Worm (Caenorhabditis elegans): ENCODE measurements around the gene spe-42.

Gene spe-42

ce11 chrV:11736896-11737295 is at the start of gene spe-42:
Gene spe-42 (minus strand): TSS chrV:11736996.
- TF ChIP-seq F13C5.2 (tag; optimal IDR thresholded peaks at IDR 0.05) (no peak), hnd-1 (tag; optimal IDR thresholded peaks at IDR 0.05) (no peak), ceh-36 (tag; optimal IDR thresholded peaks at IDR 0.05) (no peak), aly-1 (tag; optimal IDR thresholded peaks at IDR 0.05) (no peak), tra-4 (tag; optimal IDR thresholded peaks at IDR 0.05) (no peak), ets-7 (tag; optimal IDR thresholded peaks at IDR 0.05) (no peak)

- TF ChIP-seq B0310.2 (tag; optimal IDR thresholded peaks at IDR 0.05), result peak; percentile 94
- peak; percentile 92 for TF ChIP-seq aly-1 (tag; optimal IDR thresholded peaks at IDR 0.05)
- peak; percentile 97 for TF ChIP-seq scrt-1 (GFP tag; IDR thresholded peaks at IDR 0.05)
- TF ChIP-seq F13C5.2 (tag; optimal IDR thresholded peaks at IDR 0.05), result peak; percentile 97
- peak; percentile 97 for TF ChIP-seq tbx-37 (GFP tag; conservative IDR thresholded peaks at IDR 0.05)
- peak; percentile 99 for TF ChIP-seq sea-1 (GFP tag; conservative IDR thresholded peaks at IDR 0.05)
- TF ChIP-seq hmbx-1 (tag; optimal IDR thresholded peaks at IDR 0.05), result peak; percentile 80
- TF ChIP-seq ceh-36 (tag; optimal IDR thresholded peaks at IDR 0.05), result peak; percentile 95
- TF ChIP-seq pes-1 (GFP tag; IDR thresholded peaks at IDR 0.05), result peak; percentile 96
- peak; percentile 89 for TF ChIP-seq hnd-1 (tag; optimal IDR thresholded peaks at IDR 0.05)
- peak; percentile 91 for TF ChIP-seq tra-4 (tag; optimal IDR thresholded peaks at IDR 0.05)
- TF ChIP-seq tbx-11 (GFP tag; IDR thresholded peaks at IDR 0.05), result peak; percentile 99
- peak; percentile 95 for TF ChIP-seq flt-1 (GFP tag; IDR thresholded peaks at IDR 0.05)
- no peak for TF ChIP-seq ama-1 (optimal IDR thresholded peaks at IDR 0.05)
- peak; percentile 98 for TF ChIP-seq hmg-4 (GFP tag; optimal IDR thresholded peaks at IDR 0.05)
- peak; percentile 80 for TF ChIP-seq ets-7 (tag; optimal IDR thresholded peaks at IDR 0.05)
- TF ChIP-seq ceh-13 (GFP tag; optimal IDR thresholded peaks at IDR 0.05), result peak; percentile 94
Measured at ce11 chrV:11782809-11783440, 46.1 kb upstream of the spe-42 start, which contains the start of gene F55A11.11. Gene F55A11.11 (plus strand): TSS chrV:11783149.

- TF ChIP-seq scrt-1 (GFP tag; IDR thresholded peaks at IDR 0.05) (no peak), hnd-1 (tag; optimal IDR thresholded peaks at IDR 0.05) (no peak), flt-1 (GFP tag; IDR thresholded peaks at IDR 0.05) (no peak), B0310.2 (tag; optimal IDR thresholded peaks at IDR 0.05) (no peak), tra-4 (tag; optimal IDR thresholded peaks at IDR 0.05) (no peak), hmbx-1 (tag; optimal IDR thresholded peaks at IDR 0.05) (no peak)
Measured at ce11 chrV:11779810-11780209, 43.0 kb upstream of the spe-42 start.

ce11 chrV:11779310-11779709 is 42.5 kb upstream of the spe-42 start:
- TF ChIP-seq pes-1 (GFP tag; IDR thresholded peaks at IDR 0.05), result no peak
- no peak for TF ChIP-seq hnd-1 (tag; optimal IDR thresholded peaks at IDR 0.05)
- TF ChIP-seq flt-1 (GFP tag; IDR thresholded peaks at IDR 0.05), result no peak
- TF ChIP-seq ama-1 (optimal IDR thresholded peaks at IDR 0.05), result no peak
- no peak for TF ChIP-seq F13C5.2 (tag; optimal IDR thresholded peaks at IDR 0.05)
- no peak for TF ChIP-seq sea-1 (GFP tag; conservative IDR thresholded peaks at IDR 0.05)
- no peak for TF ChIP-seq ceh-13 (GFP tag; optimal IDR thresholded peaks at IDR 0.05)
- no peak for TF ChIP-seq aly-1 (tag; optimal IDR thresholded peaks at IDR 0.05)
- no peak for TF ChIP-seq tra-4 (tag; optimal IDR thresholded peaks at IDR 0.05)
- TF ChIP-seq tbx-11 (GFP tag; IDR thresholded peaks at IDR 0.05), result no peak

- no peak for TF ChIP-seq tbx-37 (GFP tag; conservative IDR thresholded peaks at IDR 0.05)
- TF ChIP-seq hnd-1 (tag; optimal IDR thresholded peaks at IDR 0.05), result no peak
- TF ChIP-seq hmbx-1 (tag; optimal IDR thresholded peaks at IDR 0.05), result no peak
- no peak for TF ChIP-seq ama-1 (optimal IDR thresholded peaks at IDR 0.05)
- TF ChIP-seq pes-1 (GFP tag; IDR thresholded peaks at IDR 0.05), result no peak
- TF ChIP-seq flt-1 (GFP tag; IDR thresholded peaks at IDR 0.05), result no peak
- TF ChIP-seq tra-4 (tag; optimal IDR thresholded peaks at IDR 0.05), result no peak
- TF ChIP-seq hmg-4 (GFP tag; optimal IDR thresholded peaks at IDR 0.05), result no peak
- no peak for TF ChIP-seq tbx-11 (GFP tag; IDR thresholded peaks at IDR 0.05)
- no peak for TF ChIP-seq F13C5.2 (tag; optimal IDR thresholded peaks at IDR 0.05)
- TF ChIP-seq ets-7 (tag; optimal IDR thresholded peaks at IDR 0.05), result no peak
- no peak for TF ChIP-seq ceh-36 (tag; optimal IDR thresholded peaks at IDR 0.05)
Measured at ce11 chrV:11777846-11778245, 41.0 kb upstream of the spe-42 start.

ce11 chrV:11776538-11776937 is 39.7 kb upstream of the spe-42 start, which contains the start of gene F55A11.6:
Gene F55A11.6 (plus strand): TSS chrV:11776838.
- TF ChIP-seq hmg-4 (GFP tag; optimal IDR thresholded peaks at IDR 0.05), result no peak
- no peak for TF ChIP-seq ets-7 (tag; optimal IDR thresholded peaks at IDR 0.05)
- TF ChIP-seq tbx-11 (GFP tag; IDR thresholded peaks at IDR 0.05), result no peak
- no peak for TF ChIP-seq tra-4 (tag; optimal IDR thresholded peaks at IDR 0.05)
- no peak for TF ChIP-seq B0310.2 (tag; optimal IDR thresholded peaks at IDR 0.05)
- no peak for TF ChIP-seq hnd-1 (tag; optimal IDR thresholded peaks at IDR 0.05)
- TF ChIP-seq sea-1 (GFP tag; conservative IDR thresholded peaks at IDR 0.05), result no peak
- no peak for TF ChIP-seq ceh-36 (tag; optimal IDR thresholded peaks at IDR 0.05)
- TF ChIP-seq ceh-13 (GFP tag; optimal IDR thresholded peaks at IDR 0.05), result no peak
- TF ChIP-seq ama-1 (optimal IDR thresholded peaks at IDR 0.05), result no peak
- no peak for TF ChIP-seq F13C5.2 (tag; optimal IDR thresholded peaks at IDR 0.05)
- no peak for TF ChIP-seq hmbx-1 (tag; optimal IDR thresholded peaks at IDR 0.05)
- no peak for TF ChIP-seq tbx-37 (GFP tag; conservative IDR thresholded peaks at IDR 0.05)
- TF ChIP-seq aly-1 (tag; optimal IDR thresholded peaks at IDR 0.05), result no peak
- no peak for TF ChIP-seq scrt-1 (GFP tag; IDR thresholded peaks at IDR 0.05)

ce11 chrV:11773934-11774333 is 37.1 kb upstream of the spe-42 start:
- TF ChIP-seq tbx-11 (GFP tag; IDR thresholded peaks at IDR 0.05) (no peak), flt-1 (GFP tag; IDR thresholded peaks at IDR 0.05) (no peak), ceh-13 (GFP tag; optimal IDR thresholded peaks at IDR 0.05) (no peak), aly-1 (tag; optimal IDR thresholded peaks at IDR 0.05) (no peak), scrt-1 (GFP tag; IDR thresholded peaks at IDR 0.05) (no peak), B0310.2 (tag; optimal IDR thresholded peaks at IDR 0.05) (no peak), ets-7 (tag; optimal IDR thresholded peaks at IDR 0.05) (no peak), ama-1 (optimal IDR thresholded peaks at IDR 0.05) (no peak), tra-4 (tag; optimal IDR thresholded peaks at IDR 0.05) (no peak), F13C5.2 (tag; optimal IDR thresholded peaks at IDR 0.05) (no peak), tbx-37 (GFP tag; conservative IDR thresholded peaks at IDR 0.05) (no peak), hnd-1 (tag; optimal IDR thresholded peaks at IDR 0.05) (no peak), ceh-36 (tag; optimal IDR thresholded peaks at IDR 0.05) (no peak), pes-1 (GFP tag; IDR thresholded peaks at IDR 0.05) (no peak), hmbx-1 (tag; optimal IDR thresholded peaks at IDR 0.05) (no peak)

Data from whole organism, early embryonic.